Worm (Caenorhabditis elegans): ENCODE results near the gene Y66D12A.13.

- TF ChIP-seq nhr-28 (tag; optimal IDR thresholded peaks at IDR 0.05), result no peak
- no peak for TF ChIP-seq nhr-76 (tag; optimal IDR thresholded peaks at IDR 0.05)
- TF ChIP-seq M03D4.4 (tag; optimal IDR thresholded peaks at IDR 0.05), result no peak
These were observed 45.4 kb upstream of the Y66D12A.13 start, which contains the start of gene tin-10 for ce11 chrIII:11502753-11503152.

Measured in whole organism, mixed stage, embryonic.